Worm (Caenorhabditis elegans): ENCODE results near the gene F45H10.5.

- TF ChIP-seq him-1 (tag; optimal IDR thresholded peaks at IDR 0.05): no peak
- TF ChIP-seq W03F9.2 (tag; optimal IDR thresholded peaks at IDR 0.05): no peak
These were observed 27.5 kb downstream of the F45H10.5 start for ce11 chrII:13529131-13529530.
